Worm (Caenorhabditis elegans) whole organism, L4 larva: Measurements from ENCODE around the gene R08C7.11.

Experiments used
- F10B5.3 ChIP-seq: sonication (generic microtip); optimal IDR thresholded peaks from 2 replicates; lab custom pipeline; 2016; ENCODE audit warnings: mild to moderate bottlenecking, missing genetic modification characterization, missing compliant biosample characterization
- F44E2.7 ChIP-seq: fragments of 200-800 bp; sonication (Bioruptor generic); IDR thresholded peaks from 2 replicates; pipeline ENCODE4 v2.1.2; 2022; ENCODE audit warnings: missing genetic modification characterization, missing compliant biosample characterization
- F49E8.2 ChIP-seq: sonication (generic microtip); optimal IDR thresholded peaks from 2 replicates; lab custom pipeline; 2016; ENCODE audit warnings: missing compliant biosample characterization, mild to moderate bottlenecking, missing genetic modification characterization, borderline replicate concordance
- T20F7.1 ChIP-seq: fragments of 200-800 bp; sonication (Bioruptor generic); optimal IDR thresholded peaks from 2 replicates; lab custom pipeline; 2018; ENCODE audit warnings: mild to moderate bottlenecking, missing genetic modification characterization, missing compliant biosample characterization
- Y48G9A.11 ChIP-seq: fragments of 200-800 bp; sonication (Bioruptor generic); IDR thresholded peaks from 2 replicates; pipeline ENCODE4 v1.3.6; 2022; ENCODE audit warnings: missing genetic modification reagents, missing genetic modification characterization, missing compliant biosample characterization
- ZK546.5 ChIP-seq, 2 experiments: sonication (generic microtip); optimal IDR thresholded peaks; 2 replicates each; lab custom pipeline; 2017; ENCODE audit warnings: missing biosample characterization in 2 of 2, missing genetic modification characterization in 2 of 2
- aha-1 ChIP-seq: fragments of 150-350 bp; peaks from one replicate; lab custom pipeline; 2014; ENCODE audit warnings: missing biosample characterization, missing genetic modification characterization
- arid-1 ChIP-seq: fragments of 200-800 bp; sonication (Bioruptor generic); conservative IDR thresholded peaks from 2 replicates; pipeline ENCODE4 v1.3.6; 2022; ENCODE audit warnings: missing genetic modification reagents, missing genetic modification characterization, missing compliant biosample characterization
- ceh-20 ChIP-seq: fragments of 200-800 bp; sonication (Bioruptor generic); IDR thresholded peaks from 2 replicates; pipeline ENCODE4 v1.3.6; 2022; ENCODE audit warnings: missing genetic modification reagents, missing genetic modification characterization, missing compliant biosample characterization
- ceh-44 ChIP-seq: fragments of 200-800 bp; sonication (Bioruptor generic); IDR thresholded peaks from 2 replicates; pipeline ENCODE4 v1.3.6; 2022; ENCODE audit warnings: missing genetic modification reagents, missing genetic modification characterization, missing compliant biosample characterization
- ceh-82 ChIP-seq: sonication (generic microtip); optimal IDR thresholded peaks from 2 replicates; lab custom pipeline; 2017; ENCODE audit warnings: missing biosample characterization, missing genetic modification characterization
- ctbp-1 ChIP-seq: fragments of 200-800 bp; sonication (Bioruptor generic); IDR thresholded peaks from 2 replicates; pipeline ENCODE4 v1.3.6; 2022; ENCODE audit warnings: missing genetic modification reagents, missing genetic modification characterization, missing compliant biosample characterization
- daf-19 ChIP-seq: fragments of 200-800 bp; sonication (Bioruptor generic); conservative IDR thresholded peaks from 2 replicates; pipeline ENCODE4 v1.3.6; 2022; ENCODE audit warnings: missing genetic modification characterization, missing compliant biosample characterization
- dmd-9 ChIP-seq: fragments of 200-800 bp; sonication (Bioruptor generic); IDR thresholded peaks from 2 replicates; pipeline ENCODE4 v1.3.6; 2022; ENCODE audit warnings: missing genetic modification reagents, missing genetic modification characterization, missing compliant biosample characterization
- dve-1 ChIP-seq: sonication (generic microtip); optimal IDR thresholded peaks from 2 replicates; lab custom pipeline; 2017; ENCODE audit warnings: antibody characterized with exemption, mild to moderate bottlenecking, missing genetic modification characterization, missing compliant biosample characterization; ENCODE audit not compliant: insufficient read depth
- egl-27 ChIP-seq: sonication (generic microtip); optimal IDR thresholded peaks from 3 replicates; lab custom pipeline; 2017; ENCODE audit warnings: missing biosample characterization, missing genetic modification reagents, missing genetic modification characterization
- egl-43 ChIP-seq: fragments of 200-800 bp; sonication (Bioruptor generic); IDR thresholded peaks from 2 replicates; pipeline ENCODE4 v1.3.6; 2022; ENCODE audit warnings: missing genetic modification reagents, missing genetic modification characterization, missing compliant biosample characterization
- fos-1 ChIP-seq: fragments of 150-350 bp; optimal IDR thresholded peaks from 2 replicates; lab custom pipeline; 2014; ENCODE audit warnings: missing biosample characterization, missing genetic modification characterization
- hif-1 ChIP-seq, 2 experiments: sonication (generic microtip); optimal IDR thresholded peaks; 2 replicates each; lab custom pipeline; 2016 to 2017; ENCODE audit warnings: missing compliant biosample characterization in 2 of 2, missing genetic modification characterization in 2 of 2, missing genetic modification reagents in 2 of 2, missing genotype in 2 of 2, mild to moderate bottlenecking in 1 of 2
- hmg-1.1 ChIP-seq: fragments of 200-800 bp; sonication (Bioruptor generic); IDR thresholded peaks from 2 replicates; pipeline ENCODE4 v1.3.6; 2022; ENCODE audit warnings: missing genetic modification reagents, missing genetic modification characterization, missing compliant biosample characterization
- lim-7 ChIP-seq: fragments of 200-800 bp; sonication (Bioruptor generic); IDR thresholded peaks from 2 replicates; pipeline ENCODE4 v1.3.6; 2022; ENCODE audit warnings: missing genetic modification characterization, missing compliant biosample characterization
- lin-13 ChIP-seq: fragments of 150-350 bp; optimal IDR thresholded peaks from 2 replicates; lab custom pipeline; 2014; ENCODE audit warnings: missing biosample characterization, missing genetic modification reagents, missing genetic modification characterization
- lin-15B ChIP-seq: fragments of 150-350 bp; sonication (generic microtip); optimal IDR thresholded peaks from 3 replicates; lab custom pipeline; 2014; ENCODE audit warnings: missing biosample characterization, missing genetic modification characterization
- lin-38 ChIP-seq: fragments of 200-800 bp; sonication (Bioruptor generic); IDR thresholded peaks from 2 replicates; pipeline ENCODE4 v1.3.6; 2022; ENCODE audit warnings: missing genetic modification reagents, missing genetic modification characterization, missing compliant biosample characterization
- lin-39 ChIP-seq: fragments of 150-350 bp; optimal IDR thresholded peaks from 2 replicates; lab custom pipeline; 2014; ENCODE audit warnings: missing biosample characterization, missing genetic modification reagents, missing genetic modification characterization
- lir-3 ChIP-seq: sonication (generic microtip); optimal IDR thresholded peaks from 2 replicates; lab custom pipeline; 2016; ENCODE audit warnings: mild to moderate bottlenecking, missing genetic modification characterization, missing compliant biosample characterization
- lsy-2 ChIP-seq, 2 experiments: fragments of 150-350 bp in 1 of 2; sonication (generic microtip) in 1 of 2; optimal IDR thresholded peaks; 2 replicates each; lab custom pipeline; 2014 to 2017; ENCODE audit warnings: missing biosample characterization in 2 of 2, missing genetic modification characterization in 2 of 2
- madf-5 ChIP-seq, 2 experiments: fragments of 200-800 bp; sonication (Bioruptor generic); IDR thresholded peaks; 2 replicates each; pipeline ENCODE4 v1.3.6; 2022; ENCODE audit warnings: missing compliant biosample characterization in 2 of 2, missing genetic modification characterization in 2 of 2
- madf-9 ChIP-seq: fragments of 200-800 bp; sonication (Bioruptor generic); conservative IDR thresholded peaks from 2 replicates; pipeline ENCODE4 v1.3.6; 2022; ENCODE audit warnings: missing genetic modification reagents, missing genetic modification characterization, missing compliant biosample characterization
- mxl-3 ChIP-seq: fragments of 200-800 bp; sonication (Bioruptor generic); optimal IDR thresholded peaks from 2 replicates; lab custom pipeline; 2018; ENCODE audit warnings: mild to moderate bottlenecking, missing genetic modification characterization, missing compliant biosample characterization
- nhr-10 ChIP-seq: fragments of 150-350 bp; optimal IDR thresholded peaks from 2 replicates; lab custom pipeline; 2014; ENCODE audit warnings: missing biosample characterization, missing genetic modification characterization
- nhr-111 ChIP-seq: fragments of 200-800 bp; sonication (Bioruptor generic); optimal IDR thresholded peaks from 2 replicates; lab custom pipeline; 2018; ENCODE audit warnings: mild to moderate bottlenecking, missing genetic modification characterization, missing compliant biosample characterization
- nhr-25 ChIP-seq: sonication (generic microtip); optimal IDR thresholded peaks from 2 replicates; lab custom pipeline; 2017; ENCODE audit warnings: missing genetic modification characterization, mild to moderate bottlenecking, missing compliant biosample characterization, antibody characterized with exemption, moderate library complexity, borderline replicate concordance; ENCODE audit not compliant: insufficient read depth
- nhr-41 ChIP-seq: fragments of 200-800 bp; sonication (Bioruptor generic); IDR thresholded peaks from 2 replicates; pipeline ENCODE4 v1.3.6; 2022; ENCODE audit warnings: missing genetic modification reagents, missing genetic modification characterization, missing compliant biosample characterization
- nhr-42 ChIP-seq: fragments of 200-800 bp; sonication (Bioruptor generic); IDR thresholded peaks from 2 replicates; pipeline ENCODE4 v1.3.6; 2022; ENCODE audit warnings: missing genetic modification characterization, missing compliant biosample characterization
- nhr-48 ChIP-seq: sonication (generic microtip); optimal IDR thresholded peaks from 2 replicates; lab custom pipeline; 2016; ENCODE audit warnings: mild to moderate bottlenecking, missing genetic modification characterization, missing compliant biosample characterization
- nhr-6 ChIP-seq: fragments of 150-350 bp; optimal IDR thresholded peaks from 2 replicates; lab custom pipeline; 2014; ENCODE audit warnings: missing biosample characterization, missing genetic modification characterization
- pqm-1 ChIP-seq: sonication (generic microtip); optimal IDR thresholded peaks from 2 replicates; lab custom pipeline; 2017; ENCODE audit warnings: missing biosample characterization, missing genetic modification characterization
- rbr-2 ChIP-seq: sonication (generic microtip); optimal IDR thresholded peaks from 2 replicates; lab custom pipeline; 2016; ENCODE audit warnings: missing genotype, missing genetic modification characterization, missing compliant biosample characterization
- saeg-2 ChIP-seq: fragments of 200-800 bp; sonication (Bioruptor generic); IDR thresholded peaks from 2 replicates; pipeline ENCODE4 v1.3.6; 2022; ENCODE audit warnings: missing genetic modification reagents, missing genetic modification characterization, missing compliant biosample characterization
- snpc-1.2 ChIP-seq: fragments of 200-800 bp; sonication (Bioruptor generic); IDR thresholded peaks from 2 replicates; pipeline ENCODE4 v1.3.6; 2022; ENCODE audit warnings: missing genetic modification reagents, missing genetic modification characterization, missing compliant biosample characterization
- spr-1 ChIP-seq: sonication (generic microtip); optimal IDR thresholded peaks from 2 replicates; lab custom pipeline; 2016; ENCODE audit warnings: mild to moderate bottlenecking, missing genetic modification characterization, missing compliant biosample characterization
- spr-3 ChIP-seq: fragments of 200-800 bp; sonication (Bioruptor generic); optimal IDR thresholded peaks from 2 replicates; lab custom pipeline; 2018; ENCODE audit warnings: mild to moderate bottlenecking, missing genetic modification characterization, missing compliant biosample characterization
- unc-130 ChIP-seq: sonication (generic microtip); optimal IDR thresholded peaks from 2 replicates; lab custom pipeline; 2016; ENCODE audit warnings: missing genetic modification reagents, missing genetic modification characterization, missing compliant biosample characterization
- vab-7 ChIP-seq: fragments of 200-800 bp; sonication (Bioruptor generic); IDR thresholded peaks from 2 replicates; pipeline ENCODE4 v1.3.6; 2022; ENCODE audit warnings: missing genetic modification reagents, missing genetic modification characterization, missing compliant biosample characterization
- zag-1 ChIP-seq: fragments of 150-350 bp; optimal IDR thresholded peaks from 2 replicates; lab custom pipeline; 2014; ENCODE audit warnings: missing biosample characterization, missing genetic modification characterization
- zfp-3 ChIP-seq: fragments of 200-800 bp; sonication (Bioruptor generic); conservative IDR thresholded peaks from 2 replicates; pipeline ENCODE4 v1.3.6; 2022; ENCODE audit warnings: missing genetic modification reagents, missing genetic modification characterization, missing compliant biosample characterization
- ztf-11 ChIP-seq: fragments of 150-350 bp; optimal IDR thresholded peaks from 2 replicates; lab custom pipeline; 2014; ENCODE audit warnings: missing biosample characterization, missing genetic modification characterization
- ztf-7 ChIP-seq: fragments of 150-350 bp; optimal IDR thresholded peaks from 2 replicates; lab custom pipeline; 2014; ENCODE audit warnings: missing biosample characterization, missing genetic modification characterization

Gene R08C7.11

ce11 chrIV:4470885-4471772, 16.4 kb upstream of the R08C7.11 start (continued):
- TF ChIP-seq snpc-1.2 (GFP tag; lab: Robert Waterston, UW) (no peak), aha-1 (tag; lab: Kevin White, UChicago) (peak; percentile 99), spr-3 (GFP tag; lab: Kevin White, UChicago) (no peak), spr-1 (tag; lab: Kevin White, UChicago) (no peak), nhr-25 (tag; lab: Kevin White, UChicago) (no peak), nhr-10 (tag; lab: Kevin White, UChicago) (no peak), T20F7.1 (GFP tag; lab: Kevin White, UChicago) (peak; percentile 7), F44E2.7 (GFP tag; lab: Robert Waterston, UW) (no peak), egl-43 (peak; percentile 59; the same call in 1 of the 2 replicates), ztf-11 (tag; lab: Kevin White, UChicago) (no peak), hif-1 (tag; optimal IDR thresholded peaks at IDR 0.05; lab: Kevin White, UChicago) (peak in 1 of 2 experiments; percentile 6), ztf-7 (tag; lab: Kevin White, UChicago) (no peak), egl-27 (tag; lab: Kevin White, UChicago) (no peak), vab-7 (GFP tag; lab: Robert Waterston, UW) (no peak), mxl-3 (GFP tag; lab: Kevin White, UChicago) (peak; percentile 76), ctbp-1 (GFP tag; lab: Robert Waterston, UW) (peak; percentile 35; the same call in 1 of the 2 replicates), lsy-2 (tag; optimal IDR thresholded peaks at IDR 0.05; lab: Kevin White, UChicago) (peak in 1 of 2 experiments; percentile 40), F49E8.2 (tag; lab: Kevin White, UChicago) (no peak), ceh-44 (GFP tag; lab: Robert Waterston, UW) (no peak), ceh-82 (tag; lab: Kevin White, UChicago) (no peak), lim-7 (GFP tag; lab: Robert Waterston, UW) (peak; percentile 45; the same call in 1 of the 2 replicates), nhr-42 (GFP tag; lab: Robert Waterston, UW) (peak; percentile 29; the same call in 1 of the 2 replicates), Y48G9A.11 (GFP tag; lab: Robert Waterston, UW) (0 out of 2 replicates have a peak, but pooled peaks have one; percentile 17), dve-1 (tag; lab: Kevin White, UChicago) (no peak), nhr-111 (GFP tag; lab: Kevin White, UChicago) (no peak), arid-1 (GFP tag; lab: Robert Waterston, UW) (peak; percentile 74), nhr-6 (tag; lab: Kevin White, UChicago) (peak; percentile 45), pqm-1 (tag; lab: Kevin White, UChicago) (no peak), zag-1 (tag; lab: Kevin White, UChicago) (no peak), daf-19 (GFP tag; lab: Robert Waterston, UW) (no peak), nhr-48 (no peak), zfp-3 (GFP tag; lab: Robert Waterston, UW) (no peak), lin-38 (GFP tag; lab: Robert Waterston, UW) (peak; percentile 68), hmg-1.1 (GFP tag; lab: Robert Waterston, UW) (peak; percentile 66), ZK546.5 (tag; optimal IDR thresholded peaks at IDR 0.05; lab: Kevin White, UChicago) (no peak), lin-15B (tag; lab: Kevin White, UChicago) (no peak), F10B5.3 (tag; lab: Kevin White, UChicago) (no peak), nhr-41 (GFP tag; lab: Robert Waterston, UW) (no peak), madf-5 (GFP tag; IDR thresholded peaks at IDR 0.05; lab: Robert Waterston, UW) (0 out of 4 replicates have a peak, but pooled peaks of 1 of the 2 experiments have one; percentile 5), lin-39 (tag; lab: Kevin White, UChicago) (no peak), ceh-20 (GFP tag; lab: Robert Waterston, UW) (peak; percentile 32; the same call in 1 of the 2 replicates), saeg-2 (0 out of 2 replicates have a peak, but pooled peaks have one; percentile 11), madf-9 (GFP tag; lab: Robert Waterston, UW) (0 out of 2 replicates have a peak, but pooled peaks have one; percentile 30), dmd-9 (GFP tag; lab: Robert Waterston, UW) (no peak), lir-3 (tag; lab: Kevin White, UChicago) (no peak), lin-13 (no peak), rbr-2 (peak; percentile 18), fos-1 (tag; lab: Kevin White, UChicago) (no peak), unc-130 (peak; percentile 15)
